Worm (Caenorhabditis elegans): Measurements from ENCODE around the gene C09F12.2.

C09F12.2 gene

ce11 chrX:11034430-11035117 lies 19.1 kb upstream of the C09F12.2 start:
- TF ChIP-seq aly-1 (tag; optimal IDR thresholded peaks at IDR 0.05) (no peak), ets-7 (tag; optimal IDR thresholded peaks at IDR 0.05) (no peak), F13C5.2 (tag; optimal IDR thresholded peaks at IDR 0.05) (peak; percentile 17), hmbx-1 (tag; optimal IDR thresholded peaks at IDR 0.05) (no peak), hmg-4 (GFP tag; optimal IDR thresholded peaks at IDR 0.05) (peak; percentile 67), pes-1 (GFP tag; IDR thresholded peaks at IDR 0.05) (0 out of 2 replicates have a peak, but pooled peaks have one; percentile 4), flt-1 (GFP tag; IDR thresholded peaks at IDR 0.05) (no peak), ama-1 (optimal IDR thresholded peaks at IDR 0.05) (peak; percentile 43), hnd-1 (tag; optimal IDR thresholded peaks at IDR 0.05) (no peak), tbx-37 (GFP tag; conservative IDR thresholded peaks at IDR 0.05) (no peak), B0310.2 (tag; optimal IDR thresholded peaks at IDR 0.05) (no peak), ceh-13 (GFP tag; optimal IDR thresholded peaks at IDR 0.05) (no peak)

- TF ChIP-seq tbx-37 (GFP tag; conservative IDR thresholded peaks at IDR 0.05) = no peak
These were observed 18.2 kb upstream of the C09F12.2 start for ce11 chrX:11035563-11035962.

ce11 chrX:11036114-11037087 lies 17.3 kb upstream of the C09F12.2 start:
- no peak for TF ChIP-seq hnd-1 (tag; optimal IDR thresholded peaks at IDR 0.05)
- no peak for TF ChIP-seq sea-1 (GFP tag; conservative IDR thresholded peaks at IDR 0.05)
- no peak for TF ChIP-seq aly-1 (tag; optimal IDR thresholded peaks at IDR 0.05)
- TF ChIP-seq ceh-36 (tag; optimal IDR thresholded peaks at IDR 0.05) = no peak
- TF ChIP-seq hmbx-1 (tag; optimal IDR thresholded peaks at IDR 0.05) = no peak
- TF ChIP-seq F13C5.2 (tag; optimal IDR thresholded peaks at IDR 0.05) = no peak
- no peak for TF ChIP-seq hmg-4 (GFP tag; optimal IDR thresholded peaks at IDR 0.05)
- no peak for TF ChIP-seq tbx-11 (GFP tag; IDR thresholded peaks at IDR 0.05)
- TF ChIP-seq tbx-37 (GFP tag; conservative IDR thresholded peaks at IDR 0.05) = no peak
- TF ChIP-seq scrt-1 (GFP tag; IDR thresholded peaks at IDR 0.05) = no peak
- no peak for TF ChIP-seq ama-1 (optimal IDR thresholded peaks at IDR 0.05)
- no peak for TF ChIP-seq ceh-13 (GFP tag; optimal IDR thresholded peaks at IDR 0.05)
- no peak for TF ChIP-seq B0310.2 (tag; optimal IDR thresholded peaks at IDR 0.05)
- TF ChIP-seq pes-1 (GFP tag; IDR thresholded peaks at IDR 0.05) = no peak
- TF ChIP-seq flt-1 (GFP tag; IDR thresholded peaks at IDR 0.05) = no peak
- TF ChIP-seq tra-4 (tag; optimal IDR thresholded peaks at IDR 0.05) = no peak
- no peak for TF ChIP-seq ets-7 (tag; optimal IDR thresholded peaks at IDR 0.05)

- no peak for TF ChIP-seq scrt-1 (GFP tag; IDR thresholded peaks at IDR 0.05)
These were observed 15.5 kb upstream of the C09F12.2 start for ce11 chrX:11038221-11038620.

ce11 chrX:11042777-11043176 lies 10.9 kb upstream of the C09F12.2 start, which contains the start of gene C09F12.3:
C09F12.3 (minus strand) TSS chrX:11042877.
- no peak for TF ChIP-seq F13C5.2 (tag; optimal IDR thresholded peaks at IDR 0.05)
- TF ChIP-seq tra-4 (tag; optimal IDR thresholded peaks at IDR 0.05) = no peak
- no peak for TF ChIP-seq ceh-13 (GFP tag; optimal IDR thresholded peaks at IDR 0.05)
- TF ChIP-seq hmbx-1 (tag; optimal IDR thresholded peaks at IDR 0.05) = no peak
- TF ChIP-seq ceh-36 (tag; optimal IDR thresholded peaks at IDR 0.05) = no peak
- no peak for TF ChIP-seq pes-1 (GFP tag; IDR thresholded peaks at IDR 0.05)
- TF ChIP-seq hmg-4 (GFP tag; optimal IDR thresholded peaks at IDR 0.05) = no peak
- TF ChIP-seq sea-1 (GFP tag; conservative IDR thresholded peaks at IDR 0.05) = no peak
- TF ChIP-seq tbx-37 (GFP tag; conservative IDR thresholded peaks at IDR 0.05) = no peak
- no peak for TF ChIP-seq ets-7 (tag; optimal IDR thresholded peaks at IDR 0.05)
- no peak for TF ChIP-seq ama-1 (optimal IDR thresholded peaks at IDR 0.05)
- no peak for TF ChIP-seq flt-1 (GFP tag; IDR thresholded peaks at IDR 0.05)
- TF ChIP-seq scrt-1 (GFP tag; IDR thresholded peaks at IDR 0.05) = no peak
- no peak for TF ChIP-seq hnd-1 (tag; optimal IDR thresholded peaks at IDR 0.05)
- TF ChIP-seq tbx-11 (GFP tag; IDR thresholded peaks at IDR 0.05) = no peak
- TF ChIP-seq aly-1 (tag; optimal IDR thresholded peaks at IDR 0.05) = no peak
- no peak for TF ChIP-seq B0310.2 (tag; optimal IDR thresholded peaks at IDR 0.05)

- TF ChIP-seq tra-4 (tag; optimal IDR thresholded peaks at IDR 0.05) = no peak
- TF ChIP-seq F13C5.2 (tag; optimal IDR thresholded peaks at IDR 0.05) = no peak
- no peak for TF ChIP-seq hnd-1 (tag; optimal IDR thresholded peaks at IDR 0.05)
- TF ChIP-seq tbx-37 (GFP tag; conservative IDR thresholded peaks at IDR 0.05) = no peak
These were observed 6.5 kb upstream of the C09F12.2 start, which contains the start of gene clc-1 for ce11 chrX:11047183-11047582. clc-1 (plus strand) TSS chrX:11047446.

- TF ChIP-seq tbx-11 (GFP tag; IDR thresholded peaks at IDR 0.05) (no peak), tra-4 (tag; optimal IDR thresholded peaks at IDR 0.05) (no peak), hmg-4 (GFP tag; optimal IDR thresholded peaks at IDR 0.05) (no peak)
These were observed 3.4 kb upstream of the C09F12.2 start for ce11 chrX:11050335-11050734.

ce11 chrX:11057028-11057427 lies 3.3 kb downstream of the C09F12.2 start, which contains the start of gene lpr-3:
lpr-3 (plus strand) TSS chrX:11057401.
- TF ChIP-seq scrt-1 (GFP tag; IDR thresholded peaks at IDR 0.05) (no peak), ama-1 (optimal IDR thresholded peaks at IDR 0.05) (no peak), hmg-4 (GFP tag; optimal IDR thresholded peaks at IDR 0.05) (peak; percentile 34), pes-1 (GFP tag; IDR thresholded peaks at IDR 0.05) (no peak), hmbx-1 (tag; optimal IDR thresholded peaks at IDR 0.05) (no peak), tbx-11 (GFP tag; IDR thresholded peaks at IDR 0.05) (no peak), tra-4 (tag; optimal IDR thresholded peaks at IDR 0.05) (no peak), ceh-36 (tag; optimal IDR thresholded peaks at IDR 0.05) (no peak), hnd-1 (tag; optimal IDR thresholded peaks at IDR 0.05) (no peak), sea-1 (GFP tag; conservative IDR thresholded peaks at IDR 0.05) (0 out of 2 replicates have a peak, but pooled peaks have one; percentile 21), F13C5.2 (tag; optimal IDR thresholded peaks at IDR 0.05) (no peak)

All from whole organism, early embryonic.